Worm (Caenorhabditis elegans) whole organism, L2 larva: ENCODE data around the gene srh-75.
A peak's percentile ranks its signal among the peaks of the same experiment; 100 is the strongest.

Experiments
- Y55F3AM.14 ChIP-seq: fragments of 200-800 bp; sonication (Bioruptor generic); optimal IDR thresholded peaks from 2 replicates; lab custom pipeline; 2018; ENCODE audit warnings: mild to moderate bottlenecking, missing genetic modification characterization, missing compliant biosample characterization
- elt-3 ChIP-seq: sonication (generic microtip); optimal IDR thresholded peaks from 2 replicates; lab custom pipeline; 2017; ENCODE audit warnings: missing biosample characterization, missing genetic modification characterization
- fos-1 ChIP-seq: fragments of 150-350 bp; optimal IDR thresholded peaks from 2 replicates; lab custom pipeline; 2014; ENCODE audit warnings: missing biosample characterization, missing genetic modification characterization
- lsy-2 ChIP-seq, 2 experiments: fragments of 150-350 bp in 1 of 2; sonication (generic microtip) in 1 of 2; optimal IDR thresholded peaks; 2 replicates each; lab custom pipeline; 2014 to 2017; ENCODE audit warnings: missing biosample characterization in 2 of 2, missing genetic modification characterization in 2 of 2
- nhr-12 ChIP-seq: fragments of 150-350 bp; optimal IDR thresholded peaks from 2 replicates; lab custom pipeline; 2014; ENCODE audit warnings: missing biosample characterization, missing genetic modification characterization
- nhr-25 ChIP-seq: fragments of 150-350 bp; sonication (generic microtip); optimal IDR thresholded peaks from 3 replicates; lab custom pipeline; 2014; ENCODE audit warnings: missing biosample characterization, missing genetic modification characterization
- nhr-77 ChIP-seq: fragments of 150-350 bp; optimal IDR thresholded peaks from 2 replicates; lab custom pipeline; 2014; ENCODE audit warnings: missing biosample characterization, missing genetic modification characterization
- zag-1 ChIP-seq: fragments of 150-350 bp; optimal IDR thresholded peaks from 2 replicates; lab custom pipeline; 2014; ENCODE audit warnings: missing biosample characterization, missing genetic modification characterization

ce11 chrV:11007651-11008050 lies 49.3 kb downstream of the srh-75 start:
- TF ChIP-seq Y55F3AM.14 (GFP tag; lab: Kevin White, UChicago) (no peak), nhr-77 (no peak), fos-1 (tag; lab: Kevin White, UChicago) (peak; percentile 25), zag-1 (tag; lab: Kevin White, UChicago) (no peak), nhr-25 (tag; lab: Kevin White, UChicago) (no peak), nhr-12 (no peak), lsy-2 (tag; optimal IDR thresholded peaks at IDR 0.05; lab: Kevin White, UChicago) (no peak), elt-3 (tag; lab: Kevin White, UChicago) (no peak)
